Fruit fly (Drosophila melanogaster) S2 (cell line): ENCODE measurements around the gene CG14212.

ENCODE experiments used
- CG8478 ChIP-seq: fragments of >200 bp; optimal IDR thresholded peaks from 2 replicates; lab custom pipeline; 2018
- CTCF ChIP-seq, 2 experiments: fragments of >200 bp; optimal IDR thresholded peaks; 2 replicates each; lab custom pipeline; 2018

DNA sequence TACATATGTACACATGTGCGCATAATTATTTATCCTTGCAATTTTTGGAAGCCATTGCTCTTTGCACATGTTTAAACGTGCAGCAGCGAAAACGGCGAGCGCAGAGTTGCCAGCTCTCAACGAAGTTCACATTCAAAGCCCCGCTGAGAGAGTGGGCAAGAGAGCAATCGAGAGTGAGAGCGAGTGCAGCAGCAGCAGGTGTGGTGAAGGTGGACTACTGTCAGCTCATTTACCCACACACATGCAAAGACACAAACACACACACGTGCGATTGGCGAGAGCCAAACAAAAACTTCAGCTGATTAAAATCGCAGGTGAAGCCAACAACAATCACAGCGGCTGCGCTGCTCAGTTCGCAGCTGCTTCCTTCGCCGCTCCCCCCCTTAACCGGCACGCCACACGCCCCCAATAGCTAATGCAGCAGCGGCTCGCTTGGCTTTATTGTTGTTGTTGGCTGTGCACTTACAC lies 5.9 kb downstream of the CG14212 start:
- TF ChIP-seq CG8478 (lab: Kevin White, UChicago) (no peak), CTCF (optimal IDR thresholded peaks at IDR 0.05; lab: Kevin White, UChicago) (no peak)
